Fruit fly (Drosophila melanogaster) whole organism: ENCODE measurements around the gene tx.

Experiments used
- CG8478 ChIP-seq: fragments of >200 bp; optimal IDR thresholded peaks from 2 replicates; lab custom pipeline; 2018; ENCODE audit warnings: inconsistent platforms
- Dll ChIP-seq: fragments of >200 bp; optimal IDR thresholded peaks from 2 replicates; lab custom pipeline; 2017
- EcR ChIP-seq, 2 experiments: fragments of >200 bp; optimal IDR thresholded peaks; 2 replicates each; lab custom pipeline; 2017; ENCODE audit warnings: missing biosample characterization in 2 of 2, missing genetic modification characterization in 2 of 2, missing genetic modification reagents in 2 of 2
- pan ChIP-seq: fragments of >200 bp; optimal IDR thresholded peaks from 2 replicates; lab custom pipeline; 2017
- psq ChIP-seq: fragments of >200 bp; optimal IDR thresholded peaks from 2 replicates; lab custom pipeline; 2017
- usp ChIP-seq: fragments of >200 bp; optimal IDR thresholded peaks from 2 replicates; lab custom pipeline; 2017; ENCODE audit warnings: missing biosample characterization, missing genetic modification characterization, mixed read lengths

tx gene

dm6 chr3R:26485240-26485865, 44.8 kb downstream of the tx start:
- TF ChIP-seq pan (lab: Kevin White, UChicago) (no peak), EcR (GFP tag; optimal IDR thresholded peaks at IDR 0.05; lab: Kevin White, UChicago) (no peak), psq (lab: Kevin White, UChicago) (no peak), Dll (lab: Kevin White, UChicago) (no peak), CG8478 (no peak), usp (GFP tag; lab: Kevin White, UChicago) (no peak)

dm6 chr3R:26489456-26489855, 48.9 kb downstream of the tx start:
- TF ChIP-seq usp (GFP tag; lab: Kevin White, UChicago): no peak
- TF ChIP-seq CG8478: no peak
- no peak for TF ChIP-seq pan (lab: Kevin White, UChicago)
- no peak for TF ChIP-seq EcR (GFP tag; optimal IDR thresholded peaks at IDR 0.05; lab: Kevin White, UChicago)
- no peak for TF ChIP-seq psq (lab: Kevin White, UChicago)
- no peak for TF ChIP-seq Dll (lab: Kevin White, UChicago)

- no peak for TF ChIP-seq EcR (GFP tag; optimal IDR thresholded peaks at IDR 0.05; lab: Kevin White, UChicago)
- no peak for TF ChIP-seq CG8478
- TF ChIP-seq pan (lab: Kevin White, UChicago): no peak
- TF ChIP-seq Dll (lab: Kevin White, UChicago): no peak
- no peak for TF ChIP-seq usp (GFP tag; lab: Kevin White, UChicago)
- TF ChIP-seq psq (lab: Kevin White, UChicago): no peak
Measured at dm6 chr3R:26494247-26494646, 53.7 kb downstream of the tx start.

- no peak for TF ChIP-seq CG8478
- TF ChIP-seq Dll (lab: Kevin White, UChicago): no peak
- no peak for TF ChIP-seq usp (GFP tag; lab: Kevin White, UChicago)
- TF ChIP-seq psq (lab: Kevin White, UChicago): no peak
- TF ChIP-seq EcR (GFP tag; optimal IDR thresholded peaks at IDR 0.05; lab: Kevin White, UChicago): no peak
- TF ChIP-seq pan (lab: Kevin White, UChicago): no peak
Measured at dm6 chr3R:26496356-26496755, 55.8 kb downstream of the tx start.
